Fruit fly (Drosophila melanogaster): ENCODE results near the gene CG43321.

dm6 chr2L:7028440-7028839, 16.4 kb downstream of the CG43321 start:
- TF ChIP-seq h (GFP tag; optimal IDR thresholded peaks at IDR 0.05) (no peak), Vsx2 (GFP tag; optimal IDR thresholded peaks at IDR 0.05; ENCODE audit: partially characterized antibody) (no peak)
